In genomic region chrIV:4400350-4401326, ce11 we compare ENCODE assay signal across 4 worm cellular contexts.
TF ChIP-seq lines count a peak whose summit lies in the region.

Gene Y24D9A.6, minus strand, starts transcription at chrIV:4400400.

TF ChIP-seq in whole organism, L1 larva, 84 proteins besides CTCF, POLR2A, EP300 and RAD21 (continued from another document and continues in another):
- TF ChIP-seq fkh-4 (tag; optimal IDR thresholded peaks at IDR 0.05; lab: Kevin White, UChicago; ENCODE audit: borderline replicate concordance): no peak
- TF ChIP-seq aly-2 (tag; optimal IDR thresholded peaks at IDR 0.05; lab: Kevin White, UChicago): peak; percentile 41
- peak; percentile 28 for TF ChIP-seq xbp-1 (tag; optimal IDR thresholded peaks at IDR 0.05; lab: Kevin White, UChicago)
- TF ChIP-seq ztf-11 (tag; optimal IDR thresholded peaks at IDR 0.05; lab: Kevin White, UChicago): no peak
- TF ChIP-seq lin-15B (tag; optimal IDR thresholded peaks at IDR 0.05; lab: Kevin White, UChicago): no peak
- no peak for TF ChIP-seq unc-98 (GFP tag; IDR thresholded peaks at IDR 0.05; lab: Robert Waterston, UW)
- no peak for TF ChIP-seq sptf-1 (tag; optimal IDR thresholded peaks at IDR 0.05; lab: Kevin White, UChicago)
- peak; percentile 4 for TF ChIP-seq pax-3 (tag; optimal IDR thresholded peaks at IDR 0.05; lab: Kevin White, UChicago)
- no peak for TF ChIP-seq sup-37 (GFP tag; optimal IDR thresholded peaks at IDR 0.05; lab: Kevin White, UChicago)
- no peak for TF ChIP-seq unc-30 (tag; optimal IDR thresholded peaks at IDR 0.05; lab: Kevin White, UChicago)
- TF ChIP-seq unc-130 (tag; optimal IDR thresholded peaks at IDR 0.05; lab: Kevin White, UChicago): peak; percentile 17
- peak; percentile 100 for TF ChIP-seq grh-1 (GFP tag; IDR thresholded peaks at IDR 0.05; lab: Robert Waterston, UW)
- no peak for TF ChIP-seq C34B4.2 (tag; optimal IDR thresholded peaks at IDR 0.05; lab: Kevin White, UChicago)
- peak; percentile 16 for TF ChIP-seq lir-3 (tag; optimal IDR thresholded peaks at IDR 0.05; lab: Kevin White, UChicago; ENCODE audit: poor library complexity)
- no peak for TF ChIP-seq elt-2 (tag; optimal IDR thresholded peaks at IDR 0.05; lab: Kevin White, UChicago)
- TF ChIP-seq hpl-2 (GFP tag; optimal IDR thresholded peaks at IDR 0.05; lab: Kevin White, UChicago): peak; percentile 74
- TF ChIP-seq elt-3 (tag; optimal IDR thresholded peaks at IDR 0.05; lab: Kevin White, UChicago): peak in 3 of 6 experiments; percentile 69 to 89 (median 76)
- TF ChIP-seq ceh-8 (GFP tag; optimal IDR thresholded peaks at IDR 0.05; lab: Kevin White, UChicago): no peak
- peak; percentile 96 for TF ChIP-seq efl-3 (GFP tag; optimal IDR thresholded peaks at IDR 0.05; lab: Kevin White, UChicago)
- TF ChIP-seq snu-23 (GFP tag; optimal IDR thresholded peaks at IDR 0.05; lab: Kevin White, UChicago): peak; percentile 63
- TF ChIP-seq lsy-2 (tag; optimal IDR thresholded peaks at IDR 0.05; lab: Kevin White, UChicago): peak; percentile 72 to 81
- no peak for TF ChIP-seq aha-1 (tag; optimal IDR thresholded peaks at IDR 0.05; lab: Kevin White, UChicago)
- TF ChIP-seq zag-1 (tag; optimal IDR thresholded peaks at IDR 0.05; lab: Kevin White, UChicago): no peak
- TF ChIP-seq sox-4 (tag; optimal IDR thresholded peaks at IDR 0.05; lab: Kevin White, UChicago): no peak
- TF ChIP-seq fos-1 (tag; optimal IDR thresholded peaks at IDR 0.05; lab: Kevin White, UChicago): peak; percentile 55
- no peak for TF ChIP-seq mef-2 (tag; optimal IDR thresholded peaks at IDR 0.05; lab: Kevin White, UChicago)
- no peak for TF ChIP-seq isw-1 (GFP tag; IDR thresholded peaks at IDR 0.05; lab: Robert Waterston, UW)
- no peak for TF ChIP-seq ets-5 (GFP tag; IDR thresholded peaks at IDR 0.05; lab: Robert Waterston, UW)
- TF ChIP-seq zip-4 (GFP tag; optimal IDR thresholded peaks at IDR 0.05; lab: Kevin White, UChicago): no peak
- no peak for TF ChIP-seq hlh-17 (GFP tag; optimal IDR thresholded peaks at IDR 0.05; lab: Kevin White, UChicago; ENCODE audit: borderline replicate concordance)
- TF ChIP-seq ces-1 (GFP tag; optimal IDR thresholded peaks at IDR 0.05; lab: Kevin White, UChicago): no peak
- peak; percentile 72 for TF ChIP-seq C16A3.4 (tag; optimal IDR thresholded peaks at IDR 0.05; lab: Kevin White, UChicago)
- TF ChIP-seq nhr-237 (tag; optimal IDR thresholded peaks at IDR 0.05; lab: Kevin White, UChicago): peak; percentile 57

TF ChIP-seq in whole organism, L2 larva, 48 proteins besides CTCF, POLR2A, EP300 and RAD21 (continued from another document):
- TF ChIP-seq fos-1 (tag; optimal IDR thresholded peaks at IDR 0.05; lab: Kevin White, UChicago) (peak; percentile 67), unc-62 (GFP tag; optimal IDR thresholded peaks at IDR 0.05; lab: Kevin White, UChicago) (no peak), crh-2 (tag; optimal IDR thresholded peaks at IDR 0.05; lab: Kevin White, UChicago) (peak; percentile 80), aly-2 (tag; optimal IDR thresholded peaks at IDR 0.05; lab: Kevin White, UChicago) (no peak), nhr-21 (tag; optimal IDR thresholded peaks at IDR 0.05; lab: Kevin White, UChicago) (peak; percentile 93), Y55F3AM.14 (GFP tag; optimal IDR thresholded peaks at IDR 0.05; lab: Kevin White, UChicago) (no peak), unc-55 (GFP tag; optimal IDR thresholded peaks at IDR 0.05; lab: Kevin White, UChicago) (peak; percentile 18), sma-9 (GFP tag; optimal IDR thresholded peaks at IDR 0.05; lab: Kevin White, UChicago) (peak; percentile 83), sma-9 (tag; optimal IDR thresholded peaks at IDR 0.05; lab: Kevin White, UChicago) (no peak), alr-1 (tag; optimal IDR thresholded peaks at IDR 0.05; lab: Kevin White, UChicago) (no peak), nhr-237 (tag; optimal IDR thresholded peaks at IDR 0.05; lab: Kevin White, UChicago) (no peak), sma-3 (GFP tag; optimal IDR thresholded peaks at IDR 0.05; lab: Kevin White, UChicago) (peak; percentile 86), ztf-4 (tag; optimal IDR thresholded peaks at IDR 0.05; lab: Kevin White, UChicago) (peak; percentile 69), sem-4 (tag; optimal IDR thresholded peaks at IDR 0.05; lab: Kevin White, UChicago) (peak; percentile 90), ama-1 (optimal IDR thresholded peaks at IDR 0.05; lab: Kevin White, UChicago) (no peak), nhr-25 (tag; optimal IDR thresholded peaks at IDR 0.05; lab: Kevin White, UChicago) (peak; percentile 96), F13H6.1 (tag; optimal IDR thresholded peaks at IDR 0.05; lab: Kevin White, UChicago) (peak; percentile 62), snpc-4 (tag; optimal IDR thresholded peaks at IDR 0.05; lab: Kevin White, UChicago) (no peak), nhr-129 (tag; optimal IDR thresholded peaks at IDR 0.05; lab: Kevin White, UChicago) (peak; percentile 70), blmp-1 (tag; optimal IDR thresholded peaks at IDR 0.05; lab: Kevin White, UChicago; ENCODE audit: insufficient read depth) (peak; percentile 96)

TF ChIP-seq in whole organism, L3 larva, 47 proteins besides CTCF, POLR2A, EP300 and RAD21 (continued from another document):
- peak; percentile 67 for TF ChIP-seq unc-62 (GFP tag; optimal IDR thresholded peaks at IDR 0.05; lab: Kevin White, UChicago)
- TF ChIP-seq zag-1 (tag; optimal IDR thresholded peaks at IDR 0.05; lab: Kevin White, UChicago): no peak
- TF ChIP-seq nhr-25 (tag; optimal IDR thresholded peaks at IDR 0.05; lab: Kevin White, UChicago): peak; percentile 97
- peak; percentile 4 for TF ChIP-seq mml-1 (tag; optimal IDR thresholded peaks at IDR 0.05; lab: Kevin White, UChicago)
- TF ChIP-seq lin-39 (tag; optimal IDR thresholded peaks at IDR 0.05; lab: Kevin White, UChicago): peak; percentile 7
- no peak for TF ChIP-seq snpc-4 (tag; optimal IDR thresholded peaks at IDR 0.05; lab: Kevin White, UChicago)
- no peak for TF ChIP-seq fkh-10 (GFP tag; optimal IDR thresholded peaks at IDR 0.05; lab: Kevin White, UChicago)
- peak; percentile 66 for TF ChIP-seq lsy-12 (tag; optimal IDR thresholded peaks at IDR 0.05; lab: Kevin White, UChicago)
- no peak for TF ChIP-seq skn-1 (tag; optimal IDR thresholded peaks at IDR 0.05; lab: Kevin White, UChicago)
- TF ChIP-seq fos-1 (tag; optimal IDR thresholded peaks at IDR 0.05; lab: Kevin White, UChicago): no peak
- peak; percentile 49 for TF ChIP-seq jun-1 (tag; optimal IDR thresholded peaks at IDR 0.05; lab: Kevin White, UChicago)
- no peak for TF ChIP-seq pqm-1 (tag; optimal IDR thresholded peaks at IDR 0.05; lab: Kevin White, UChicago)
- peak; percentile 91 for TF ChIP-seq ceh-28 (tag; optimal IDR thresholded peaks at IDR 0.05; lab: Kevin White, UChicago)

TF ChIP-seq in whole organism, L4 larva, 104 proteins besides CTCF, POLR2A, EP300 and RAD21 (continued from another document):
- peak; percentile 88 for TF ChIP-seq hlh-11 (tag; optimal IDR thresholded peaks at IDR 0.05; lab: Kevin White, UChicago)
- peak; percentile 27 for TF ChIP-seq nhr-10 (tag; optimal IDR thresholded peaks at IDR 0.05; lab: Kevin White, UChicago)
- TF ChIP-seq lsy-2 (tag; optimal IDR thresholded peaks at IDR 0.05; lab: Kevin White, UChicago): peak in 1 of 2 experiments; percentile 61
- TF ChIP-seq cey-2 (tag; optimal IDR thresholded peaks at IDR 0.05; lab: Kevin White, UChicago; ENCODE audit: borderline replicate concordance, insufficient read depth): peak; percentile 23
- peak; percentile 19 to 81 for TF ChIP-seq mdl-1 (tag; optimal IDR thresholded peaks at IDR 0.05; lab: Kevin White, UChicago)
- no peak for TF ChIP-seq F44E2.7 (GFP tag; IDR thresholded peaks at IDR 0.05; lab: Robert Waterston, UW)
- TF ChIP-seq hif-1 (tag; optimal IDR thresholded peaks at IDR 0.05; lab: Kevin White, UChicago): peak; percentile 8 to 61
- TF ChIP-seq mdt-29 (GFP tag; IDR thresholded peaks at IDR 0.05; lab: Robert Waterston, UW): no peak; the same call in 1 of the 2 replicates
- peak; percentile 28; the same call in 1 of the 2 replicates for TF ChIP-seq pha-4 (GFP tag; IDR thresholded peaks at IDR 0.05; lab: Robert Waterston, UW)
- no peak for TF ChIP-seq pha-4 (tag; optimal IDR thresholded peaks at IDR 0.05; lab: Kevin White, UChicago)
- peak; percentile 58 for TF ChIP-seq mep-1 (tag; optimal IDR thresholded peaks at IDR 0.05; lab: Kevin White, UChicago)
- 0 out of 2 replicates have a peak, but pooled peaks have one; percentile 24 for TF ChIP-seq dmd-8 (GFP tag; IDR thresholded peaks at IDR 0.05; lab: Robert Waterston, UW)
- TF ChIP-seq lin-39 (tag; optimal IDR thresholded peaks at IDR 0.05; lab: Kevin White, UChicago): no peak
- TF ChIP-seq unc-39 (tag; optimal IDR thresholded peaks at IDR 0.05; lab: Kevin White, UChicago): no peak
- TF ChIP-seq nhr-102 (tag; optimal IDR thresholded peaks at IDR 0.05; lab: Kevin White, UChicago): peak; percentile 15
- peak; percentile 11 for TF ChIP-seq nhr-48 (tag; optimal IDR thresholded peaks at IDR 0.05; lab: Kevin White, UChicago)
- TF ChIP-seq jun-1 (tag; optimal IDR thresholded peaks at IDR 0.05; lab: Kevin White, UChicago): no peak
- TF ChIP-seq T26A8.4 (GFP tag; IDR thresholded peaks at IDR 0.05; lab: Robert Waterston, UW): 0 out of 2 replicates have a peak, but pooled peaks have one; percentile 24
- TF ChIP-seq nhr-28 (tag; optimal IDR thresholded peaks at IDR 0.05; lab: Kevin White, UChicago): peak; percentile 69
- no peak for TF ChIP-seq gei-8 (GFP tag; optimal IDR thresholded peaks at IDR 0.05; lab: Kevin White, UChicago)
- TF ChIP-seq zfp-3 (GFP tag; conservative IDR thresholded peaks at IDR 0.05; lab: Robert Waterston, UW): no peak
- no peak for TF ChIP-seq zip-2 (tag; optimal IDR thresholded peaks at IDR 0.05; lab: Kevin White, UChicago)
- TF ChIP-seq F10B5.3 (tag; optimal IDR thresholded peaks at IDR 0.05; lab: Kevin White, UChicago): no peak
- peak; percentile 81 for TF ChIP-seq set-16 (GFP tag; IDR thresholded peaks at IDR 0.05; lab: Robert Waterston, UW)
- TF ChIP-seq dve-1 (tag; optimal IDR thresholded peaks at IDR 0.05; lab: Kevin White, UChicago; ENCODE audit: insufficient read depth): peak; percentile 64
- TF ChIP-seq lin-38 (GFP tag; IDR thresholded peaks at IDR 0.05; lab: Robert Waterston, UW): peak; percentile 13; the same call in 1 of the 2 replicates
- no peak for TF ChIP-seq skn-1 (tag; optimal IDR thresholded peaks at IDR 0.05; lab: Kevin White, UChicago)
- TF ChIP-seq nhr-25 (tag; optimal IDR thresholded peaks at IDR 0.05; lab: Kevin White, UChicago; ENCODE audit: borderline replicate concordance, insufficient read depth): peak; percentile 91
- TF ChIP-seq daf-16 (GFP tag; optimal IDR thresholded peaks at IDR 0.05; lab: Kevin White, UChicago): no peak
- TF ChIP-seq daf-16 (tag; optimal IDR thresholded peaks at IDR 0.05; lab: Kevin White, UChicago): peak; percentile 3
- TF ChIP-seq tra-1 (GFP tag; IDR thresholded peaks at IDR 0.05; lab: Robert Waterston, UW): peak; percentile 35; the same call in 1 of the 2 replicates
- 0 out of 2 replicates have a peak, but pooled peaks have one; percentile 41 for TF ChIP-seq lin-29 (GFP tag; IDR thresholded peaks at IDR 0.05; lab: Robert Waterston, UW)
- TF ChIP-seq mxl-3 (GFP tag; optimal IDR thresholded peaks at IDR 0.05; lab: Kevin White, UChicago): peak; percentile 50
- no peak for TF ChIP-seq daf-8 (GFP tag; IDR thresholded peaks at IDR 0.05; lab: Robert Waterston, UW)
- no peak for TF ChIP-seq T20F7.1 (GFP tag; optimal IDR thresholded peaks at IDR 0.05; lab: Kevin White, UChicago)
- TF ChIP-seq F37D6.2 (tag; optimal IDR thresholded peaks at IDR 0.05; lab: Kevin White, UChicago): no peak
- no peak for TF ChIP-seq Y5F2A.4 (GFP tag; optimal IDR thresholded peaks at IDR 0.05; lab: Kevin White, UChicago)
- TF ChIP-seq mes-2 (tag; optimal IDR thresholded peaks at IDR 0.05; lab: Kevin White, UChicago; ENCODE audit: poor library complexity, severe bottlenecking): peak; percentile 36
- peak; percentile 79 for TF ChIP-seq aha-1 (tag; lab: Kevin White, UChicago)
- no peak for TF ChIP-seq fos-1 (tag; optimal IDR thresholded peaks at IDR 0.05; lab: Kevin White, UChicago)
- peak; percentile 13; the same call in 1 of the 2 replicates for TF ChIP-seq hmg-1.1 (GFP tag; IDR thresholded peaks at IDR 0.05; lab: Robert Waterston, UW)
- TF ChIP-seq spr-1 (tag; optimal IDR thresholded peaks at IDR 0.05; lab: Kevin White, UChicago): no peak
- peak; percentile 30 for TF ChIP-seq dpl-1 (GFP tag; optimal IDR thresholded peaks at IDR 0.05; lab: Kevin White, UChicago)
- no peak for TF ChIP-seq duxl-1 (tag; optimal IDR thresholded peaks at IDR 0.05; lab: Kevin White, UChicago; ENCODE audit: poor library complexity)
- TF ChIP-seq lin-13 (GFP tag; optimal IDR thresholded peaks at IDR 0.05; lab: Kevin White, UChicago): no peak
- no peak for TF ChIP-seq tag-97 (GFP tag; IDR thresholded peaks at IDR 0.05; lab: Robert Waterston, UW)
- TF ChIP-seq hlh-30 (tag; optimal IDR thresholded peaks at IDR 0.05; lab: Kevin White, UChicago; ENCODE audit: insufficient read depth): peak; percentile 77
- TF ChIP-seq daf-19 (GFP tag; conservative IDR thresholded peaks at IDR 0.05; lab: Robert Waterston, UW): no peak
- peak in 1 of 2 experiments; percentile 99 for TF ChIP-seq unc-62 (GFP tag; optimal IDR thresholded peaks at IDR 0.05 in 1 of 2; lab: Kevin White, UChicago)
- TF ChIP-seq unc-62 (tag; optimal IDR thresholded peaks at IDR 0.05; lab: Kevin White, UChicago): no peak
- TF ChIP-seq D1046.2 (GFP tag; IDR thresholded peaks at IDR 0.05; lab: Robert Waterston, UW): no peak
- TF ChIP-seq F26F4.8 (GFP tag; conservative IDR thresholded peaks at IDR 0.05; lab: Robert Waterston, UW): no peak
- TF ChIP-seq nhr-76 (tag; optimal IDR thresholded peaks at IDR 0.05; lab: Kevin White, UChicago): no peak
- TF ChIP-seq ceh-28 (tag; optimal IDR thresholded peaks at IDR 0.05; lab: Kevin White, UChicago): peak; percentile 56
- peak; percentile 69; the same call in 1 of the 2 replicates for TF ChIP-seq ceh-20 (GFP tag; IDR thresholded peaks at IDR 0.05; lab: Robert Waterston, UW)
- TF ChIP-seq Y105C5A.15 (GFP tag; IDR thresholded peaks at IDR 0.05; lab: Robert Waterston, UW): no peak
